Fruit fly (Drosophila melanogaster): ENCODE data around the gene Pten.

Gene Pten

DNA sequence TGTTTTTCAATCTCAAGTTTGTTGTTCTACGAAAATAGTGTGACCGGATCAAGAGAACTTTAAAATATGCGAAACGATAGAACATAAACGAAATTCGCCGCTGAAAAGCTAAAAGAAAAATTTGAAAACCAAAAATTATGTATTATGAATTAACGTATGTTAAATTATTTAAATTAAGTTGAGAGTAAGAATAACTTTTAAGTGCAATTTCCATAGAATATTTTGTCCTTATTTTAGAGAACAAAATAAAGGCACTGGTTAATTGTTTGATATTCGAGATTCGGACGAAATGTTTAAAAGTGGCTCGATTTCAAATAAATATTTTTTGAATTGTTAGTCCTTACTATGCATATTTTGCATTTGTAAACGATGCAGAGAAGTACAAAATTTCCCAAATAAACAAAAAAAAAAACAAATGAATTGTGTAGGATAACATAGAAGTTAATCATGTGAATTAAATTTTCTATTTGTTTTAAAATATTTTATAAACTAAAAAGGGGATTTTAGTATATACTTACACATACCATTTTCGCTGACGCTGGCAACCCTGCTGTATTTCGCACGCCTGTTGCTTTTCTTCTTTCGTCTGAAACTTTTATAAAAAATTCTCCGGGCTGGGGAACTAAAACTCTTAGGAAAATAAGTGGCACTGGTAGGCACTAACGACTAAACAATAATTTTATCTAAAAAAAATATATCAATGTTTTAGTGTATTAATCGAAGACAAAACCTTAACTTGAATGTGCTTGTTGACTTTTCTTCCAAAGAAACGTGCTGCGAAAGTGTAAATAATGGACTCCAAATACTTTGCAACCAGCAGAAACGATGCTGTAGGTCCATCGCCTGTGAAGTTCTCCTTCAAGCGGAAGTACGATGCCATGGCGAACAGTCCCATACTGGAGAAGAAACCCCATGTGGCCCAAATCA is 50.0 kb downstream of the Pten start, which contains the start of the genes CG5727 and ath:
Gene CG5727, minus strand, starts transcription at position 51 of the 927 bp plus-strand sequence.
Gene ath, plus strand, starts transcription at position 513 of the 927 bp plus-strand sequence.
- no peak for TF ChIP-seq noc (tag; optimal IDR thresholded peaks at IDR 0.05)

DNA sequence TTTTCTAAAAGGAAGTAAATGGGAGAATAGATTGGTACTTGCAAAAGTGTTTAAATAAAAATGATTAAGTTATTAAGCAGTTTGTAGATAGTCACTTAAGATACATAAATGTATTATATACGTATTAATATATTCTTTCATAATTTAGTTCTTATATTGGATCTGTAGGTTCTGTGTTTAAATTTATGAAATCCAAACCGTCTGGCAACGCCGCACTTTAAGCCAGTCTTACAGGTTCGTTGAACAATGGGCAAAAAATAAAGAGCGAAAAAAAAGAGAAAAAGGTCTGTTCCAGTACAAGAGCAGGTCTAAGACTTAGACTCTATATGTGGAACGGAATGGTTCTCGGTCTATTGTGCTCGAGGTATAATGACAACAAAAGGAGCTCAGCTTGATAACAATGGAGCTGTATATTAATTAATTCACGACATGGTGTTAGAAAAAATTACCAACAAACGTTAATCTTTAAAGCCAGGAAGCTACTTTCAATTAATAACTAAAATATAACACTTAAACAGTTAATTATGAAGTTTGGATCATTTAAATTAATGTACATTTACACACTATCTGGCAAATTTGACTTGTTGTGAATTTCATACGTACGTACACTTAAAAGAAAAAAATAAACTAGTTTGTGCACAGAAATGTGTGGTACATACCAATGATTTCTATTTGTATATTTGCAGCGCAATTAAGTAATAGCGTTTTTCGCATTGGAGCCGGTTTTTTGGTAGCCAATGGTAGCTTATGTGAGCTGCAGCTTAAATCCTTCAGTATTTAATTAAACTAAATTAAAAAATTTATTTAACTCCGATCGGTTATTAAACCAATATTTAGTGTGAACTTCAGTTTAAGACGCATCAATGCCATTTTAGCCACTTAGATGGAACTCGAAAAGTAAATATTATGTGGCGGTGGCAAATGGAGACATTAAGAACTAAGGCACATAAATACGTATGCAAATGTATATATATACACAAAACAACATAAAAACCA is 51.8 kb downstream of the Pten start, which contains the start of gene CG5731:
Gene CG5731, minus strand, starts transcription at position 946 of the 996 bp plus-strand sequence.
- no peak for TF ChIP-seq noc (tag; optimal IDR thresholded peaks at IDR 0.05)

DNA sequence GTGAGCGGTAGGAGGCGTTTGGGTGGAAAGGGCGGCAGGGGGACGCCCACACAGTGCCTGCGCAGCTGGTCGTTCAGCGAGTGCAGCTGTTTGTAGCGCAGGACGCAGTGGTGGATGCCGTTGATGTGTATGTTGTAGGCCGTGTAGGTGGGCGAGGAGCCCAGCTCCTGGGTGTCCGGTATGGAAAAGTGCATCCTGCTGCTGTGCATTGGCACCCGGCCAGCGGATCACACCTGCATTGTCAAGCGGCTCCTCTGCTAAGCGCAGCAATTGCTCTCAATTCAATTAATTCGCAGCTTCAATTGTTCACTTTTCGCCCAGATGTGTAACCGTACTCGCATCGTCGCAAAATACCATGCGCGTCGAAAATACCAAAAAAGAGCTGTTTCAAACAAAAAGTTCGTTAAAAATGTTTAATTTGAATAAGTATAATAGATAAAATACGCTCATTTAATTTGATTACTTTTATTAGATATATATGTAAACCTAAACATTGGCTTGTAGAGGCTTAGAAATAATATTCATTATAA is 54.2 kb downstream of the Pten start, which contains the start of gene Snx17:
Gene Snx17, minus strand, starts transcription at position 329 of the 530 bp plus-strand sequence.
- TF ChIP-seq noc (tag; optimal IDR thresholded peaks at IDR 0.05), result no peak
